Fruit fly (Drosophila melanogaster) whole organism, prepupa: Measurements from ENCODE around the gene CG33285.
A peak's percentile ranks its signal among the peaks of the same experiment; 100 is the strongest.

Experiments used
- CG10631 ChIP-seq: fragments of 200-800 bp; sonication (Bioruptor generic); optimal IDR thresholded peaks from 2 replicates; lab custom pipeline; 2016; ENCODE audit warnings: missing biosample characterization, missing genetic modification characterization
- CG11294 ChIP-seq: fragments of 200-800 bp; sonication (Bioruptor generic); IDR thresholded peaks from 2 replicates; pipeline ENCODE4 v1.3.6; 2022; ENCODE audit warnings: missing biosample characterization, missing genetic modification characterization
- CG11762 ChIP-seq: fragments of 200-800 bp; sonication (Bioruptor generic); optimal IDR thresholded peaks from 3 replicates; lab custom pipeline; 2016; ENCODE audit warnings: missing biosample characterization, missing genetic modification characterization; ENCODE audit not compliant: insufficient read depth
- CG15336 ChIP-seq: fragments of 200-800 bp; sonication (Bioruptor generic); IDR thresholded peaks from 2 replicates; pipeline ENCODE4 v1.3.6; 2022; ENCODE audit warnings: missing biosample characterization, missing genetic modification characterization
- CG1621 ChIP-seq: fragments of 200-800 bp; sonication (Bioruptor generic); optimal IDR thresholded peaks from 3 replicates; lab custom pipeline; 2018; ENCODE audit warnings: missing biosample characterization, mild to moderate bottlenecking, missing genetic modification characterization
- CG16779 ChIP-seq: fragments of 200-800 bp; sonication (Bioruptor generic); optimal IDR thresholded peaks from 3 replicates; lab custom pipeline; 2017; ENCODE audit warnings: missing biosample characterization, mild to moderate bottlenecking, missing genetic modification characterization
- CG3032 ChIP-seq: fragments of 200-800 bp; optimal IDR thresholded peaks from 2 replicates; lab custom pipeline; 2019; ENCODE audit warnings: missing biosample characterization, mild to moderate bottlenecking, missing genetic modification characterization, moderate library complexity
- CG31627 ChIP-seq: fragments of 200-800 bp; sonication (Bioruptor generic); optimal IDR thresholded peaks from 3 replicates; lab custom pipeline; 2016; ENCODE audit warnings: missing biosample characterization, missing genetic modification characterization
- CG32006 ChIP-seq: fragments of 200-800 bp; sonication (Bioruptor generic); optimal IDR thresholded peaks from 3 replicates; lab custom pipeline; 2017; ENCODE audit warnings: missing biosample characterization, mild to moderate bottlenecking, missing genetic modification characterization
- CG34406 ChIP-seq: fragments of 200-800 bp; sonication (Bioruptor generic); optimal IDR thresholded peaks from 3 replicates; lab custom pipeline; 2016; ENCODE audit warnings: missing biosample characterization, missing genetic modification characterization
- CG6163 ChIP-seq: fragments of 200-800 bp; sonication (Bioruptor generic); IDR thresholded peaks from 3 replicates; pipeline ENCODE4 v1.3.6; 2022; ENCODE audit warnings: missing biosample characterization, missing genetic modification characterization
- CG6276 ChIP-seq: fragments of 200-800 bp; sonication (Bioruptor generic); optimal IDR thresholded peaks from 2 replicates; lab custom pipeline; 2017; ENCODE audit warnings: missing biosample characterization, mild to moderate bottlenecking, missing genetic modification characterization
- CG6808 ChIP-seq: fragments of 200-800 bp; sonication (Bioruptor generic); optimal IDR thresholded peaks from 3 replicates; lab custom pipeline; 2017; ENCODE audit warnings: missing biosample characterization, missing genetic modification characterization, mild to moderate bottlenecking, moderate library complexity, missing genetic modification reagents
- CG6854 ChIP-seq: fragments of 200-800 bp; sonication (Bioruptor generic); optimal IDR thresholded peaks from 2 replicates; lab custom pipeline; 2017; ENCODE audit warnings: missing biosample characterization, mild to moderate bottlenecking, missing genetic modification characterization
- CG8119 ChIP-seq: fragments of 200-800 bp; sonication (Bioruptor generic); IDR thresholded peaks from 3 replicates; pipeline ENCODE4 v1.3.6; 2022; ENCODE audit warnings: missing biosample characterization, missing genetic modification characterization
- CG8319 ChIP-seq: fragments of 200-800 bp; sonication (Bioruptor generic); optimal IDR thresholded peaks from 3 replicates; lab custom pipeline; 2016; ENCODE audit warnings: missing biosample characterization, missing genetic modification characterization
- CG8632 ChIP-seq: fragments of 200-800 bp; sonication (Bioruptor generic); optimal IDR thresholded peaks from 3 replicates; lab custom pipeline; 2016; ENCODE audit warnings: missing biosample characterization, missing genetic modification characterization
- Eip78C ChIP-seq: fragments of 200-800 bp; sonication (Bioruptor generic); peaks from one replicate; lab custom pipeline; 2016; ENCODE audit warnings: missing biosample characterization, missing genetic modification characterization
- Eip93F ChIP-seq: fragments of 200-800 bp; sonication (Bioruptor generic); optimal IDR thresholded peaks from 2 replicates; lab custom pipeline; 2016; ENCODE audit warnings: missing biosample characterization, mild to moderate bottlenecking, missing genetic modification characterization
- Ets96B ChIP-seq: fragments of 200-800 bp; optimal IDR thresholded peaks from 2 replicates; lab custom pipeline; 2019; ENCODE audit warnings: missing biosample characterization, mild to moderate bottlenecking, missing genetic modification characterization, moderate library complexity
- Gug ChIP-seq: fragments of 200-800 bp; sonication (Bioruptor generic); IDR thresholded peaks from 2 replicates; pipeline ENCODE4 v1.3.6; 2022; ENCODE audit warnings: missing biosample characterization, missing genetic modification characterization
- Hr39 ChIP-seq: fragments of 200-800 bp; sonication (Bioruptor generic); optimal IDR thresholded peaks from 2 replicates; lab custom pipeline; 2016; ENCODE audit warnings: missing biosample characterization, missing genetic modification characterization
- Hr4 ChIP-seq: fragments of 200-800 bp; sonication (Bioruptor generic); optimal IDR thresholded peaks from 3 replicates; lab custom pipeline; 2016; ENCODE audit warnings: missing biosample characterization, missing genetic modification characterization
- Lpt ChIP-seq: fragments of 200-800 bp; sonication (Bioruptor generic); optimal IDR thresholded peaks from 3 replicates; lab custom pipeline; 2016; ENCODE audit warnings: missing biosample characterization, missing genetic modification characterization
- Met ChIP-seq: fragments of 200-800 bp; sonication (Bioruptor generic); optimal IDR thresholded peaks from 3 replicates; lab custom pipeline; 2016; ENCODE audit warnings: missing biosample characterization, missing genetic modification characterization
- OdsH ChIP-seq: fragments of 200-800 bp; sonication (Bioruptor generic); optimal IDR thresholded peaks from 3 replicates; lab custom pipeline; 2016; ENCODE audit warnings: missing biosample characterization, missing genetic modification characterization
- Smox ChIP-seq: fragments of 200-800 bp; sonication (Bioruptor generic); optimal IDR thresholded peaks from 3 replicates; lab custom pipeline; 2016; ENCODE audit warnings: missing biosample characterization, missing genetic modification characterization
- Sox14 ChIP-seq: fragments of 200-800 bp; sonication (Bioruptor generic); optimal IDR thresholded peaks from 3 replicates; lab custom pipeline; 2016; ENCODE audit warnings: missing biosample characterization, missing genetic modification characterization
- Sox15 ChIP-seq: fragments of 200-800 bp; sonication (Bioruptor generic); optimal IDR thresholded peaks from 3 replicates; lab custom pipeline; 2016; ENCODE audit warnings: missing biosample characterization, missing genetic modification characterization
- achi ChIP-seq: fragments of 200-800 bp; sonication (Bioruptor generic); optimal IDR thresholded peaks from 3 replicates; lab custom pipeline; 2016; ENCODE audit warnings: missing biosample characterization, missing genetic modification characterization
- acj6 ChIP-seq: fragments of 200-800 bp; sonication (Bioruptor generic); optimal IDR thresholded peaks from 3 replicates; lab custom pipeline; 2016; ENCODE audit warnings: missing biosample characterization, missing genetic modification characterization
- cyc ChIP-seq: fragments of 200-800 bp; sonication (Bioruptor generic); optimal IDR thresholded peaks from 3 replicates; lab custom pipeline; 2016; ENCODE audit warnings: missing biosample characterization, missing genetic modification characterization
- dac ChIP-seq: fragments of 200-800 bp; sonication (Bioruptor generic); optimal IDR thresholded peaks from 2 replicates; lab custom pipeline; 2017; ENCODE audit warnings: missing biosample characterization, mild to moderate bottlenecking, missing genetic modification characterization
- dsx ChIP-seq: fragments of 200-800 bp; optimal IDR thresholded peaks from 3 replicates; lab custom pipeline; 2019; ENCODE audit warnings: missing biosample characterization, mild to moderate bottlenecking, missing genetic modification characterization, moderate library complexity; ENCODE audit not compliant: poor library complexity, severe bottlenecking
- eg ChIP-seq: fragments of 200-800 bp; sonication (Bioruptor generic); IDR thresholded peaks from 3 replicates; pipeline ENCODE4 v1.3.6; 2022; ENCODE audit warnings: missing biosample characterization, missing genetic modification characterization
- esn ChIP-seq: fragments of 200-800 bp; sonication (Bioruptor generic); optimal IDR thresholded peaks from 2 replicates; lab custom pipeline; 2016; ENCODE audit warnings: missing biosample characterization, mild to moderate bottlenecking, missing genetic modification characterization, moderate library complexity
- fd59A ChIP-seq: fragments of 200-800 bp; sonication (Bioruptor generic); optimal IDR thresholded peaks from 2 replicates; lab custom pipeline; 2017; ENCODE audit warnings: missing biosample characterization, mild to moderate bottlenecking, missing genetic modification characterization, missing genetic modification reagents
- fd85E ChIP-seq: fragments of 200-800 bp; sonication (Bioruptor generic); optimal IDR thresholded peaks from 3 replicates; lab custom pipeline; 2016; ENCODE audit warnings: missing biosample characterization, missing genetic modification characterization
- fkh ChIP-seq: fragments of 200-800 bp; sonication (Bioruptor generic); optimal IDR thresholded peaks from 3 replicates; lab custom pipeline; 2017; ENCODE audit warnings: missing biosample characterization, mild to moderate bottlenecking, missing genetic modification characterization, moderate library complexity
- lz ChIP-seq: fragments of 200-800 bp; sonication (Bioruptor generic); optimal IDR thresholded peaks from 3 replicates; lab custom pipeline; 2016; ENCODE audit warnings: missing biosample characterization, missing genetic modification characterization
- pdm3 ChIP-seq: fragments of 200-800 bp; sonication (Bioruptor generic); optimal IDR thresholded peaks from 3 replicates; lab custom pipeline; 2016; ENCODE audit warnings: missing biosample characterization, missing genetic modification characterization
- salr ChIP-seq, 2 experiments: fragments of 200-800 bp; sonication (Bioruptor generic); optimal IDR thresholded peaks; 3 replicates each; lab custom pipeline; 2016 to 2018; ENCODE audit warnings: missing biosample characterization in 2 of 2, missing genetic modification characterization in 2 of 2, mild to moderate bottlenecking in 1 of 2
- ss ChIP-seq, 2 experiments: fragments of 200-800 bp; sonication (Bioruptor generic); optimal IDR thresholded peaks; 2 replicates in 1 of 2; 3 replicates in 1 of 2; lab custom pipeline; 2017 to 2018; ENCODE audit warnings: mild to moderate bottlenecking in 2 of 2, missing biosample characterization in 2 of 2, missing genetic modification characterization in 2 of 2, moderate library complexity in 1 of 2
- svp ChIP-seq: fragments of 200-800 bp; sonication (Bioruptor generic); peaks from one replicate; lab custom pipeline; 2016; ENCODE audit warnings: missing biosample characterization, missing genetic modification characterization
- topi ChIP-seq: fragments of 200-800 bp; sonication (Bioruptor generic); optimal IDR thresholded peaks from 3 replicates; lab custom pipeline; 2016; ENCODE audit warnings: missing biosample characterization, missing genetic modification characterization
- vri ChIP-seq: fragments of 200-800 bp; sonication (Bioruptor generic); optimal IDR thresholded peaks from 3 replicates; lab custom pipeline; 2016; ENCODE audit warnings: missing biosample characterization, mild to moderate bottlenecking, missing genetic modification characterization

Gene CG33285

DNA sequence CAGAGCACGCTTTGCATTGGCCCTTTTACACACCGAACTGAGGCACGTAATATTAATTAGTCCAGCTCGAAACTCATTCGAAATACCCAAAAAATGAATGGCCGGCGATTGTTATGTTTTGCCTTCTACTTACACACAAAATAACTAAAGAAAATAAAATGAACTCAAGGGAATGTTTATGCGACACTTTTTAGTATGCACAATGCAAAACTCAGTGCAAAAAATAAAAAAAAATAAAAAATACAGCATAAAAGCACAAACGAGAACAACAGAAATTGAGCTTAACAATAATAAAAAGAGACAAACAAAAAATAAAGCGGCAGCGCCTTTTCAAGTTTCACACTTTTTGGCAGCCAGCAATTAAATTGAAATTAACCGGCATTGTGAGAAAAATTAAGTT, 8.6 kb upstream of the CG33285 start:
- TF ChIP-seq Eip78C (peak; percentile 22), fd59A (GFP tag; lab: Kevin White, UChicago) (no peak)

- peak; percentile 11 for TF ChIP-seq pdm3 (GFP tag; lab: Kevin White, UChicago)
- peak; percentile 83 for TF ChIP-seq Eip78C
- TF ChIP-seq dsx (GFP tag; lab: Kevin White, UChicago), result no peak
- no peak for TF ChIP-seq Hr39
- TF ChIP-seq eg, result 0 out of 3 replicates have a peak, but pooled peaks have one; percentile 18
- TF ChIP-seq CG8119, result 0 out of 3 replicates have a peak, but pooled peaks have one; percentile 22
- no peak for TF ChIP-seq fkh (GFP tag; lab: Kevin White, UChicago)
- no peak for TF ChIP-seq Ets96B (tag; lab: Kevin White, UChicago)
- TF ChIP-seq Hr4 (GFP tag; lab: Kevin White, UChicago), result peak; percentile 16
- peak; percentile 30 for TF ChIP-seq CG32006 (GFP tag; lab: Kevin White, UChicago)
- TF ChIP-seq CG15336, result no peak
- TF ChIP-seq CG8632, result no peak
- TF ChIP-seq OdsH, result no peak
- TF ChIP-seq Met (GFP tag; lab: Kevin White, UChicago), result no peak
- no peak for TF ChIP-seq salr (GFP tag; optimal IDR thresholded peaks at IDR 0.05; lab: Kevin White, UChicago)
- TF ChIP-seq, all 60 proteins: peak for 6
These were observed 1.5 kb upstream of the CG33285 start for dm6 chr3L:21090245-21090644.

- peak; percentile 47 for TF ChIP-seq Sox14 (GFP tag; lab: Kevin White, UChicago)
- peak; percentile 37 for TF ChIP-seq topi (GFP tag; lab: Kevin White, UChicago)
- no peak for TF ChIP-seq fkh (GFP tag; lab: Kevin White, UChicago)
- peak; percentile 72 for TF ChIP-seq svp (GFP tag; lab: Kevin White, UChicago)
- peak; percentile 74 for TF ChIP-seq CG15336
- no peak for TF ChIP-seq Eip93F (GFP tag; lab: Kevin White, UChicago)
- TF ChIP-seq CG8319, result no peak
- 0 out of 3 replicates have a peak, but pooled peaks have one; percentile 52 for TF ChIP-seq CG6163 (GFP tag; lab: Robert Waterston, UW)
- no peak for TF ChIP-seq CG1621
- peak; percentile 75 for TF ChIP-seq achi (GFP tag; lab: Kevin White, UChicago)
- peak; percentile 68 for TF ChIP-seq CG34406
- TF ChIP-seq eg, result peak; percentile 59; the same call in 2 of the 3 replicates
- TF ChIP-seq CG11294 (GFP tag; lab: Robert Waterston, UW), result peak; percentile 37; the same call in 1 of the 2 replicates
- peak; percentile 68 for TF ChIP-seq CG11762 (GFP tag; lab: Kevin White, UChicago)
- peak; percentile 71 for TF ChIP-seq Lpt (GFP tag; lab: Kevin White, UChicago)
- TF ChIP-seq dac (GFP tag; lab: Kevin White, UChicago), result no peak
- TF ChIP-seq CG31627 (GFP tag; lab: Kevin White, UChicago), result peak; percentile 18
- TF ChIP-seq Eip78C, result peak; percentile 93
- TF ChIP-seq CG6854 (GFP tag; lab: Kevin White, UChicago), result no peak
- peak; percentile 15 for TF ChIP-seq Smox (GFP tag; lab: Kevin White, UChicago)
- TF ChIP-seq salr (GFP tag; optimal IDR thresholded peaks at IDR 0.05; lab: Kevin White, UChicago), result no peak
- peak; percentile 78 for TF ChIP-seq pdm3 (GFP tag; lab: Kevin White, UChicago)
- peak; percentile 37 for TF ChIP-seq CG3032
- no peak for TF ChIP-seq Met (GFP tag; lab: Kevin White, UChicago)
- peak; percentile 74 for TF ChIP-seq CG8119
- TF ChIP-seq CG32006 (GFP tag; lab: Kevin White, UChicago), result no peak
- TF ChIP-seq acj6 (GFP tag; lab: Kevin White, UChicago), result peak; percentile 55
- no peak for TF ChIP-seq ss (GFP tag; optimal IDR thresholded peaks at IDR 0.05; lab: Kevin White, UChicago)
- no peak for TF ChIP-seq fd85E
- TF ChIP-seq CG16779 (tag; lab: Kevin White, UChicago), result no peak
- TF ChIP-seq CG8632, result peak; percentile 65
- TF ChIP-seq CG6808 (GFP tag; lab: Kevin White, UChicago), result no peak
- TF ChIP-seq dsx (GFP tag; lab: Kevin White, UChicago), result no peak
- TF ChIP-seq CG6276 (GFP tag; lab: Kevin White, UChicago), result no peak
- peak; percentile 60 for TF ChIP-seq Sox15
- no peak for TF ChIP-seq vri
- TF ChIP-seq esn (GFP tag; lab: Kevin White, UChicago), result peak; percentile 46
- TF ChIP-seq Hr39, result peak; percentile 33
- peak; percentile 2 for TF ChIP-seq cyc (GFP tag; lab: Kevin White, UChicago)
- TF ChIP-seq Gug (GFP tag; lab: Robert Waterston, UW), result no peak
- TF ChIP-seq lz (GFP tag; lab: Kevin White, UChicago), result peak; percentile 23
- no peak for TF ChIP-seq CG10631 (GFP tag; lab: Kevin White, UChicago)
These were observed 8.4 kb downstream of the CG33285 start for dm6 chr3L:21080430-21080829.
